Fruit fly (Drosophila melanogaster) whole organism, embryonic: ENCODE data around the gene Cip4.

Source experiments
- CG10209 ChIP-seq: fragments of 200-800 bp; sonication (Bioruptor generic); optimal IDR thresholded peaks from 3 replicates; lab custom pipeline; 2017; ENCODE audit warnings: missing biosample characterization, mild to moderate bottlenecking, missing genetic modification characterization, missing genetic modification reagents
- CG10366 ChIP-seq: fragments of 200-800 bp; sonication (Bioruptor generic); IDR thresholded peaks from 2 replicates; pipeline ENCODE4 v1.3.6; 2022; ENCODE audit warnings: missing biosample characterization, missing genetic modification characterization
- CG11085 ChIP-seq: fragments of 200-800 bp; sonication (Bioruptor generic); IDR thresholded peaks from 2 replicates; pipeline ENCODE4 v1.3.6; 2022; ENCODE audit warnings: missing biosample characterization, missing genetic modification characterization
- CG12942 ChIP-seq: fragments of 200-800 bp; sonication (Bioruptor generic); optimal IDR thresholded peaks from 3 replicates; lab custom pipeline; 2016; ENCODE audit warnings: missing biosample characterization, missing genetic modification characterization
- CG13123 ChIP-seq: fragments of 200-800 bp; sonication (Bioruptor generic); optimal IDR thresholded peaks from 2 replicates; lab custom pipeline; 2016; ENCODE audit warnings: missing biosample characterization, missing genetic modification characterization
- CG13624 ChIP-seq: fragments of 200-800 bp; sonication (Bioruptor generic); optimal IDR thresholded peaks from 2 replicates; lab custom pipeline; 2016; ENCODE audit warnings: missing biosample characterization, missing genetic modification characterization
- CG17359 ChIP-seq: fragments of 200-800 bp; sonication (Bioruptor generic); optimal IDR thresholded peaks from 3 replicates; lab custom pipeline; 2018; ENCODE audit warnings: missing biosample characterization, mild to moderate bottlenecking, missing genetic modification characterization, moderate library complexity
- CG1832 ChIP-seq: fragments of 200-800 bp; sonication (Bioruptor generic); optimal IDR thresholded peaks from 2 replicates; lab custom pipeline; 2017; ENCODE audit warnings: missing biosample characterization, mild to moderate bottlenecking, missing genetic modification characterization, inconsistent platforms
- CG31365 ChIP-seq: fragments of 200-800 bp; sonication (Bioruptor generic); optimal IDR thresholded peaks from 2 replicates; lab custom pipeline; 2018; ENCODE audit warnings: missing biosample characterization, mild to moderate bottlenecking, missing genetic modification characterization
- CG4282 ChIP-seq: fragments of 200-800 bp; sonication (Bioruptor generic); optimal IDR thresholded peaks from 2 replicates; lab custom pipeline; 2016; ENCODE audit warnings: missing biosample characterization, missing genetic modification characterization
- CG4360 ChIP-seq: fragments of 200-800 bp; sonication (Bioruptor generic); IDR thresholded peaks from 2 replicates; pipeline ENCODE4 v1.3.6; 2022; ENCODE audit warnings: missing biosample characterization, missing genetic modification characterization
- CG5180 ChIP-seq: fragments of 200-800 bp; sonication (Bioruptor generic); optimal IDR thresholded peaks from 3 replicates; lab custom pipeline; 2017; ENCODE audit warnings: missing biosample characterization, missing genetic modification characterization, mild to moderate bottlenecking, moderate library complexity, missing genetic modification reagents
- CG6813 ChIP-seq: fragments of 200-800 bp; sonication (Bioruptor generic); optimal IDR thresholded peaks from 2 replicates; lab custom pipeline; 2017; ENCODE audit warnings: missing biosample characterization, missing genetic modification characterization, mild to moderate bottlenecking, moderate library complexity, missing genetic modification reagents
- CG8944 ChIP-seq: fragments of 200-800 bp; sonication (Bioruptor generic); optimal IDR thresholded peaks from 3 replicates; lab custom pipeline; 2016; ENCODE audit warnings: missing biosample characterization, missing genetic modification characterization
- CG9797 ChIP-seq: fragments of 200-800 bp; sonication (Bioruptor generic); optimal IDR thresholded peaks from 3 replicates; lab custom pipeline; 2018; ENCODE audit warnings: missing biosample characterization, mild to moderate bottlenecking, missing genetic modification characterization
- CoRest ChIP-seq: fragments of 200-800 bp; sonication (Bioruptor generic); optimal IDR thresholded peaks from 3 replicates; lab custom pipeline; 2018; ENCODE audit warnings: missing biosample characterization, mild to moderate bottlenecking, missing genetic modification characterization, moderate library complexity
- Dek ChIP-seq: fragments of 200-800 bp; sonication (Bioruptor generic); optimal IDR thresholded peaks from 3 replicates; lab custom pipeline; 2019; ENCODE audit warnings: missing biosample characterization, mild to moderate bottlenecking, missing genetic modification characterization, moderate library complexity
- Dip2 ChIP-seq: fragments of 200-800 bp; sonication (Bioruptor generic); IDR thresholded peaks from 2 replicates; pipeline ENCODE4 v1.3.6; 2022; ENCODE audit warnings: missing biosample characterization, missing genetic modification characterization
- Gug ChIP-seq: fragments of 200-800 bp; sonication (Bioruptor generic); IDR thresholded peaks from 4 replicates; pipeline ENCODE4 v1.3.6; 2022; ENCODE audit warnings: missing biosample characterization, missing genetic modification characterization
- HmgZ ChIP-seq: fragments of 200-800 bp; sonication (Bioruptor generic); optimal IDR thresholded peaks from 2 replicates; lab custom pipeline; 2018; ENCODE audit warnings: missing biosample characterization, mild to moderate bottlenecking, missing genetic modification characterization
- Hmx ChIP-seq: fragments of 200-800 bp; sonication (Bioruptor generic); optimal IDR thresholded peaks from 2 replicates; lab custom pipeline; 2016; ENCODE audit warnings: missing biosample characterization, missing genetic modification characterization
- MBD-R2 ChIP-seq: fragments of 200-800 bp; sonication (Bioruptor generic); IDR thresholded peaks from 2 replicates; pipeline ENCODE4 v1.3.6; 2022; ENCODE audit warnings: missing biosample characterization, missing genetic modification characterization
- Meics ChIP-seq: fragments of 200-800 bp; sonication (Bioruptor generic); optimal IDR thresholded peaks from 2 replicates; lab custom pipeline; 2017; ENCODE audit warnings: missing biosample characterization, mild to moderate bottlenecking, missing genetic modification characterization
- NC2α ChIP-seq: fragments of 200-800 bp; sonication (Bioruptor generic); optimal IDR thresholded peaks from 2 replicates; lab custom pipeline; 2016; ENCODE audit warnings: missing biosample characterization, missing genetic modification characterization
- NFAT ChIP-seq: fragments of 200-800 bp; sonication (Bioruptor generic); IDR thresholded peaks from 2 replicates; pipeline ENCODE4 v1.3.6; 2022; ENCODE audit warnings: missing biosample characterization, missing genetic modification characterization
- Nf-YB ChIP-seq: fragments of 200-800 bp; sonication (Bioruptor generic); optimal IDR thresholded peaks from 3 replicates; lab custom pipeline; 2019; ENCODE audit warnings: missing biosample characterization, mild to moderate bottlenecking, missing genetic modification characterization, moderate library complexity
- Scr ChIP-seq: fragments of 200-800 bp; sonication (Bioruptor generic); IDR thresholded peaks from 2 replicates; pipeline ENCODE4 v1.3.6; 2022; ENCODE audit warnings: missing biosample characterization, missing genetic modification characterization; ENCODE audit not compliant: partially characterized antibody
- Xbp1 ChIP-seq: fragments of 200-800 bp; sonication (Bioruptor generic); optimal IDR thresholded peaks from 3 replicates; lab custom pipeline; 2016; ENCODE audit warnings: missing biosample characterization, mild to moderate bottlenecking, missing genetic modification characterization
- bcd ChIP-seq: fragments of 200-800 bp; sonication (Bioruptor generic); optimal IDR thresholded peaks from 2 replicates; lab custom pipeline; 2017; ENCODE audit warnings: missing biosample characterization, mild to moderate bottlenecking, missing genetic modification characterization
- bigmax ChIP-seq: fragments of 200-800 bp; sonication (Bioruptor generic); optimal IDR thresholded peaks from 2 replicates; lab custom pipeline; 2018; ENCODE audit warnings: missing biosample characterization, mild to moderate bottlenecking, missing genetic modification characterization
- bsh ChIP-seq, 2 experiments: fragments of 200-800 bp; sonication (Bioruptor generic); optimal IDR thresholded peaks; 2 replicates each; lab custom pipeline; 2017 to 2018; ENCODE audit warnings: mild to moderate bottlenecking in 2 of 2, missing biosample characterization in 2 of 2, missing genetic modification characterization in 2 of 2, moderate library complexity in 1 of 2
- dimm ChIP-seq: fragments of 200-800 bp; sonication (Bioruptor generic); IDR thresholded peaks from 2 replicates; pipeline ENCODE4 v1.3.6; 2022; ENCODE audit warnings: missing biosample characterization, missing genetic modification characterization
- disco-r ChIP-seq: fragments of 200-800 bp; sonication (Bioruptor generic); optimal IDR thresholded peaks from 2 replicates; lab custom pipeline; 2016; ENCODE audit warnings: missing biosample characterization, missing genetic modification characterization
- ewg ChIP-seq: fragments of 200-800 bp; sonication (Bioruptor generic); optimal IDR thresholded peaks from 3 replicates; lab custom pipeline; 2017; ENCODE audit warnings: mild to moderate bottlenecking, missing biosample characterization, missing genetic modification reagents, missing genetic modification characterization
- fd64A ChIP-seq: fragments of 200-800 bp; sonication (Bioruptor generic); optimal IDR thresholded peaks from 3 replicates; lab custom pipeline; 2018; ENCODE audit warnings: missing biosample characterization, mild to moderate bottlenecking, missing genetic modification characterization
- fd96Cb ChIP-seq: fragments of 200-800 bp; sonication (Bioruptor generic); optimal IDR thresholded peaks from 2 replicates; lab custom pipeline; 2018; ENCODE audit warnings: missing biosample characterization, mild to moderate bottlenecking, missing genetic modification characterization, moderate library complexity
- gce ChIP-seq: fragments of 200-800 bp; sonication (Bioruptor generic); IDR thresholded peaks from 3 replicates; pipeline ENCODE4 v1.3.6; 2022; ENCODE audit warnings: missing biosample characterization, missing genetic modification characterization
- gem ChIP-seq: fragments of 200-800 bp; sonication (Bioruptor generic); optimal IDR thresholded peaks from 2 replicates; lab custom pipeline; 2019; ENCODE audit warnings: missing biosample characterization, mild to moderate bottlenecking, missing genetic modification characterization, moderate library complexity
- kah ChIP-seq: fragments of 200-800 bp; sonication (Bioruptor generic); optimal IDR thresholded peaks from 2 replicates; lab custom pipeline; 2018; ENCODE audit warnings: missing biosample characterization, mild to moderate bottlenecking, missing genetic modification characterization
- pan ChIP-seq, 4 experiments: fragments of >200 bp in 3 of 4; fragments of 200-800 bp in 1 of 4; sonication (Bioruptor generic) in 1 of 4; optimal IDR thresholded peaks in 3 of 4; IDR thresholded peaks in 1 of 4; 2 replicates each; pipeline versions ENCODE4 v1.3.6 to Lab custom; 2017 to 2022; ENCODE audit warnings: missing biosample characterization in 2 of 4, missing genetic modification characterization in 2 of 4, mixed read lengths in 1 of 4
- ro ChIP-seq: fragments of 200-800 bp; sonication (Bioruptor generic); IDR thresholded peaks from 2 replicates; pipeline ENCODE4 v1.3.6; 2022; ENCODE audit warnings: missing biosample characterization, missing genetic modification characterization
- row ChIP-seq: fragments of 200-800 bp; sonication (Bioruptor generic); IDR thresholded peaks from 3 replicates; pipeline ENCODE4 v1.3.6; 2022; ENCODE audit warnings: missing biosample characterization, missing genetic modification characterization
- sim ChIP-seq: fragments of 200-800 bp; sonication (Bioruptor generic); IDR thresholded peaks from 2 replicates; pipeline ENCODE4 v1.3.6; 2022; ENCODE audit warnings: missing biosample characterization, missing genetic modification characterization
- sna ChIP-seq: fragments of 200-800 bp; sonication (Bioruptor generic); IDR thresholded peaks from 2 replicates; pipeline ENCODE4 v1.3.6; 2022; ENCODE audit warnings: missing biosample characterization, missing genetic modification characterization; ENCODE audit not compliant: partially characterized antibody
- so ChIP-seq: fragments of 200-800 bp; sonication (Bioruptor generic); IDR thresholded peaks from 3 replicates; pipeline ENCODE4 v1.3.6; 2022; ENCODE audit warnings: missing biosample characterization, missing genetic modification characterization
- tap ChIP-seq: fragments of 200-800 bp; optimal IDR thresholded peaks from 3 replicates; lab custom pipeline; 2019; ENCODE audit warnings: missing biosample characterization, mild to moderate bottlenecking, missing genetic modification characterization, moderate library complexity
- unpg ChIP-seq: fragments of 200-800 bp; sonication (Bioruptor generic); optimal IDR thresholded peaks from 3 replicates; lab custom pipeline; 2018; ENCODE audit warnings: missing biosample characterization, mild to moderate bottlenecking, missing genetic modification characterization, moderate library complexity
- zen2 ChIP-seq: fragments of 200-800 bp; sonication (Bioruptor generic); IDR thresholded peaks from 3 replicates; pipeline ENCODE4 v1.3.6; 2022; ENCODE audit warnings: missing biosample characterization, missing genetic modification characterization; ENCODE audit not compliant: partially characterized antibody

The Cip4 gene

DNA sequence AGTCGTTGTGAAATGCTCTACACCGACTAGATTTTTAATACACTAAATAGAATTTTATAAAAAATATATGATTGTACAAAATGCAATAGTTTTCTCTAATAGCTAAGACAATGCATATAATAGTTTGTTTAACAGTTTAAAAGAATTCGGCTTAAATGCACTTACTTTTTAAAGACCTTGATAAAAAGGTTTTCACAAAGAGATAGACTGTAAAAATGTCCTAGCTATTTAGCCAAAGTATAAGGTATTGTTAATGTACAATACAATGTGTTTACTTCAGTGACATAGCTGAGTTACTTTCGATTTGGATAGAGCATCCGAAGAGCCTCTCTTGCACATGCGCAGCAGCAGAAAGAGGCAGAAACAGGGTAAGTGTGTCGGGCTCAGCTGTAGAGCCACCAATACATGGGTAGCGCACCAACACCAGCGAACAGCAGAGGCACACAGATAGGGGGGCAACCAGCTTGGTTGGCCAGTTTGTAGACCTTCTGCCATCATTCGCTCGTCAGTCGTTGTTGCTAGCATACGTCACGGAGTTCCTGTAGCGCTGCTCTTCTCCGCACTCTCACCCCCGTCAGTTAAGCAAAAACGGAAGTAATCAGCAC is 42.9 kb upstream of the Cip4 start, which contains the start of gene TP53INP (continued):
- TF ChIP-seq bcd (GFP tag; lab: Kevin White, UChicago) (peak; percentile 86), sim (GFP tag; lab: Robert Waterston, UW) (0 out of 2 replicates have a peak, but pooled peaks have one; percentile 20), Dip2 (GFP tag; lab: Robert Waterston, UW) (no peak), gem (tag; lab: Kevin White, UChicago) (peak; percentile 96), CG31365 (tag; lab: Kevin White, UChicago) (peak; percentile 33), CG10209 (GFP tag; lab: Kevin White, UChicago) (peak; percentile 92), CG9797 (GFP tag; lab: Kevin White, UChicago) (no peak), ewg (GFP tag; lab: Kevin White, UChicago) (peak; percentile 96), row (GFP tag; lab: Robert Waterston, UW) (peak; percentile 93), CG10366 (GFP tag; lab: Robert Waterston, UW) (peak; percentile 51), CG13123 (GFP tag; lab: Kevin White, UChicago) (peak; percentile 14), NC2α (GFP tag; lab: Kevin White, UChicago) (peak; percentile 36), fd64A (no peak), kah (GFP tag; lab: Kevin White, UChicago) (peak; percentile 64), CG4282 (no peak), Gug (GFP tag; lab: Robert Waterston, UW) (no peak; the same call in 2 of the 4 replicates), sna (GFP tag; lab: Robert Waterston, UW) (no peak), CG1832 (GFP tag; lab: Kevin White, UChicago) (no peak), unpg (peak; percentile 85), disco-r (GFP tag; lab: Kevin White, UChicago) (peak; percentile 54), Scr (GFP tag; lab: Robert Waterston, UW) (no peak; the same call in none of the 2 replicates), NFAT (GFP tag; lab: Robert Waterston, UW) (no peak), CG4360 (no peak), ro (GFP tag; lab: Robert Waterston, UW) (peak; percentile 24; the same call in 1 of the 2 replicates), bsh (GFP tag; optimal IDR thresholded peaks at IDR 0.05; lab: Kevin White, UChicago) (peak; percentile 86 to 87), HmgZ (tag; lab: Kevin White, UChicago) (peak; percentile 64), zen2 (GFP tag; lab: Robert Waterston, UW) (no peak), bigmax (GFP tag; lab: Kevin White, UChicago) (no peak), CG13624 (GFP tag; lab: Kevin White, UChicago) (peak; percentile 77), gce (GFP tag; lab: Robert Waterston, UW) (no peak), tap (tag; lab: Kevin White, UChicago) (peak; percentile 68), fd96Cb (peak; percentile 89), Hmx (GFP tag; lab: Kevin White, UChicago) (no peak), dimm (GFP tag; lab: Robert Waterston, UW) (peak; percentile 32; the same call in 1 of the 2 replicates), Dek (tag; lab: Kevin White, UChicago) (peak; percentile 82), CoRest (peak; percentile 95), CG17359 (tag; lab: Kevin White, UChicago) (peak; percentile 76), Meics (GFP tag; lab: Kevin White, UChicago) (peak; percentile 88), Nf-YB (GFP tag; lab: Kevin White, UChicago) (peak; percentile 79), CG6813 (GFP tag; lab: Kevin White, UChicago) (peak; percentile 82), so (peak; percentile 72; the same call in 1 of the 3 replicates), CG11085 (GFP tag; lab: Robert Waterston, UW) (no peak), CG8944 (GFP tag; lab: Kevin White, UChicago) (peak; percentile 69), pan (optimal IDR thresholded peaks at IDR 0.05; lab: Kevin White, UChicago) (no peak), pan (GFP tag; optimal IDR thresholded peaks at IDR 0.05 in 1 of 2, IDR thresholded peaks at IDR 0.05 in 1 of 2) (no peak), Xbp1 (GFP tag; lab: Kevin White, UChicago) (peak; percentile 90), MBD-R2 (GFP tag; lab: Robert Waterston, UW) (peak; percentile 18; the same call in 1 of the 2 replicates), CG12942 (GFP tag; lab: Kevin White, UChicago) (peak; percentile 66), CG5180 (peak; percentile 80)
